Worm (Caenorhabditis elegans) whole organism, L3 larva: ENCODE data around the gene T05A8.6.

Experiments
- R02D3.7 ChIP-seq: fragments of 150-350 bp; optimal IDR thresholded peaks from 2 replicates; lab custom pipeline; 2014; ENCODE audit warnings: missing biosample characterization, missing genetic modification characterization
- ZK546.5 ChIP-seq: sonication (generic microtip); optimal IDR thresholded peaks from 2 replicates; lab custom pipeline; 2017; ENCODE audit warnings: missing biosample characterization, missing genetic modification characterization
- ama-1 ChIP-seq: fragments of 150-350 bp; optimal IDR thresholded peaks from 2 replicates; lab custom pipeline; 2018
- ceh-28 ChIP-seq: fragments of 150-350 bp; optimal IDR thresholded peaks from 2 replicates; lab custom pipeline; 2014; ENCODE audit warnings: missing biosample characterization, missing genetic modification reagents, missing genetic modification characterization
- ceh-9 ChIP-seq: sonication (generic microtip); optimal IDR thresholded peaks from 2 replicates; lab custom pipeline; 2018; ENCODE audit warnings: missing biosample characterization, missing genetic modification characterization
- daf-12 ChIP-seq: fragments of 150-350 bp; optimal IDR thresholded peaks from 2 replicates; lab custom pipeline; 2014; ENCODE audit warnings: missing biosample characterization, missing genetic modification reagents, missing genetic modification characterization
- elt-2 ChIP-seq: sonication (generic microtip); optimal IDR thresholded peaks from 2 replicates; lab custom pipeline; 2016; ENCODE audit warnings: missing genetic modification reagents, mild to moderate bottlenecking, missing genetic modification characterization, missing compliant biosample characterization
- elt-3 ChIP-seq, 3 experiments: fragments of 150-350 bp in 1 of 3; sonication (generic microtip) in 2 of 3; optimal IDR thresholded peaks; 2 replicates in 2 of 3; 4 replicates in 1 of 3; lab custom pipeline; 2014 to 2017; ENCODE audit warnings: missing biosample characterization in 3 of 3, missing genetic modification characterization in 3 of 3
- eor-1 ChIP-seq, 2 experiments: fragments of 150-350 bp; optimal IDR thresholded peaks; 2 replicates each; lab custom pipeline; 2014 to 2018; ENCODE audit warnings: missing biosample characterization in 2 of 2, missing genetic modification characterization in 2 of 2
- fkh-10 ChIP-seq: sonication (generic microtip); optimal IDR thresholded peaks from 2 replicates; lab custom pipeline; 2017; ENCODE audit warnings: missing biosample characterization, missing genetic modification reagents, missing genetic modification characterization
- fkh-2 ChIP-seq: fragments of 150-350 bp; optimal IDR thresholded peaks from 2 replicates; lab custom pipeline; 2014; ENCODE audit warnings: missing biosample characterization, missing genetic modification reagents, missing genetic modification characterization
- hmg-11 ChIP-seq: sonication (generic microtip); optimal IDR thresholded peaks from 2 replicates; lab custom pipeline; 2016; ENCODE audit warnings: missing genetic modification characterization, missing compliant biosample characterization
- jun-1 ChIP-seq: fragments of 150-350 bp; optimal IDR thresholded peaks from 2 replicates; lab custom pipeline; 2014; ENCODE audit warnings: missing biosample characterization, missing genetic modification reagents, missing genetic modification characterization
- lin-15B ChIP-seq: fragments of 150-350 bp; optimal IDR thresholded peaks from 2 replicates; lab custom pipeline; 2014; ENCODE audit warnings: missing biosample characterization, missing genetic modification characterization
- lsy-12 ChIP-seq: sonication (generic microtip); optimal IDR thresholded peaks from 2 replicates; lab custom pipeline; 2016; ENCODE audit warnings: mild to moderate bottlenecking, missing genetic modification characterization, missing compliant biosample characterization
- nfya-1 ChIP-seq: sonication (generic microtip); optimal IDR thresholded peaks from 2 replicates; lab custom pipeline; 2017; ENCODE audit warnings: missing genetic modification characterization, mild to moderate bottlenecking, missing compliant biosample characterization, antibody characterized with exemption, moderate library complexity; ENCODE audit not compliant: insufficient read depth
- nhr-11 ChIP-seq: fragments of 150-350 bp; optimal IDR thresholded peaks from 2 replicates; lab custom pipeline; 2014; ENCODE audit warnings: missing biosample characterization, missing genetic modification characterization
- nhr-237 ChIP-seq: fragments of 150-350 bp; optimal IDR thresholded peaks from 2 replicates; lab custom pipeline; 2014; ENCODE audit warnings: missing biosample characterization, missing genetic modification characterization
- nhr-25 ChIP-seq: sonication (generic microtip); optimal IDR thresholded peaks from 2 replicates; lab custom pipeline; 2017; ENCODE audit warnings: missing biosample characterization, missing genetic modification characterization
- nhr-28 ChIP-seq: fragments of 150-350 bp; optimal IDR thresholded peaks from 2 replicates; lab custom pipeline; 2014; ENCODE audit warnings: missing biosample characterization, missing genetic modification characterization
- nhr-67 ChIP-seq: fragments of 150-350 bp; optimal IDR thresholded peaks from 2 replicates; lab custom pipeline; 2014; ENCODE audit warnings: missing biosample characterization, missing genetic modification characterization
- nhr-76 ChIP-seq: fragments of 150-350 bp; sonication (generic microtip); optimal IDR thresholded peaks from 5 replicates; lab custom pipeline; 2014; ENCODE audit warnings: missing biosample characterization, missing genetic modification characterization
- pha-4 ChIP-seq: fragments of 150-350 bp; optimal IDR thresholded peaks from 2 replicates; lab custom pipeline; 2014; ENCODE audit warnings: missing biosample characterization, missing genetic modification reagents, missing genetic modification characterization
- pqm-1 ChIP-seq: fragments of 150-350 bp; optimal IDR thresholded peaks from 2 replicates; lab custom pipeline; 2017; ENCODE audit warnings: missing biosample characterization, missing genetic modification characterization, inconsistent platforms
- skn-1 ChIP-seq: fragments of 150-350 bp; optimal IDR thresholded peaks from 2 replicates; lab custom pipeline; 2014; ENCODE audit warnings: missing biosample characterization, missing genetic modification characterization
- snpc-4 ChIP-seq: fragments of 150-350 bp; optimal IDR thresholded peaks from 2 replicates; lab custom pipeline; 2014; ENCODE audit warnings: missing biosample characterization, missing genetic modification characterization
- tbx-2 ChIP-seq: sonication (generic microtip); optimal IDR thresholded peaks from 2 replicates; lab custom pipeline; 2016; ENCODE audit warnings: mild to moderate bottlenecking, missing genetic modification characterization, missing compliant biosample characterization
- unc-62 ChIP-seq: fragments of 150-350 bp; sonication (generic microtip); optimal IDR thresholded peaks from 4 replicates; lab custom pipeline; 2014; ENCODE audit warnings: missing biosample characterization, missing genetic modification reagents, missing genetic modification characterization
- zag-1 ChIP-seq: fragments of 150-350 bp; optimal IDR thresholded peaks from 2 replicates; lab custom pipeline; 2014; ENCODE audit warnings: missing biosample characterization, missing genetic modification characterization
- ztf-11 ChIP-seq: fragments of 150-350 bp; optimal IDR thresholded peaks from 2 replicates; lab custom pipeline; 2014; ENCODE audit warnings: missing biosample characterization, missing genetic modification characterization
- ztf-4 ChIP-seq: fragments of 150-350 bp; optimal IDR thresholded peaks from 2 replicates; lab custom pipeline; 2014; ENCODE audit warnings: missing biosample characterization, missing genetic modification characterization

The T05A8.6 gene

ce11 chrII:2770788-2771187 lies 31.3 kb upstream of the T05A8.6 start, which contains the start of gene fbxb-105:
fbxb-105 (minus strand) TSS chrII:2770888.
- no peak for TF ChIP-seq lin-15B (tag; lab: Kevin White, UChicago)
- TF ChIP-seq unc-62 (GFP tag; lab: Kevin White, UChicago), result no peak
- no peak for TF ChIP-seq zag-1 (tag; lab: Kevin White, UChicago)
- TF ChIP-seq ama-1 (lab: Kevin White, UChicago), result no peak
- no peak for TF ChIP-seq snpc-4 (tag; lab: Kevin White, UChicago)
- no peak for TF ChIP-seq nhr-76 (tag; lab: Kevin White, UChicago)
- TF ChIP-seq pha-4 (tag; lab: Kevin White, UChicago), result no peak
- no peak for TF ChIP-seq elt-3 (tag; optimal IDR thresholded peaks at IDR 0.05; lab: Kevin White, UChicago)
- TF ChIP-seq nhr-11 (tag; lab: Kevin White, UChicago), result no peak
- TF ChIP-seq jun-1 (tag; lab: Kevin White, UChicago), result no peak
- TF ChIP-seq nhr-25 (tag; lab: Kevin White, UChicago), result no peak
- no peak for TF ChIP-seq nfya-1 (tag; lab: Kevin White, UChicago)
- no peak for TF ChIP-seq R02D3.7 (tag; lab: Kevin White, UChicago)
- TF ChIP-seq nhr-67 (tag; lab: Kevin White, UChicago), result no peak
- no peak for TF ChIP-seq ceh-28 (tag; lab: Kevin White, UChicago)
- no peak for TF ChIP-seq eor-1 (tag; optimal IDR thresholded peaks at IDR 0.05; lab: Kevin White, UChicago)
- TF ChIP-seq, all 47 proteins: peak for 0

- TF ChIP-seq snpc-4 (tag; lab: Kevin White, UChicago), result no peak
- no peak for TF ChIP-seq elt-2 (tag; lab: Kevin White, UChicago)
- no peak for TF ChIP-seq R02D3.7 (tag; lab: Kevin White, UChicago)
Measured at ce11 chrII:2769021-2769420, 29.5 kb upstream of the T05A8.6 start, which contains the start of gene F08D12.7. F08D12.7 (minus strand) TSS chrII:2769121.

ce11 chrII:2766331-2766730 lies 26.8 kb upstream of the T05A8.6 start, which contains the start of gene F08D12.15:
F08D12.15 (plus strand) TSS chrII:2766631.
- TF ChIP-seq lsy-12 (tag; lab: Kevin White, UChicago) (no peak), nfya-1 (tag; lab: Kevin White, UChicago) (no peak)
- TF ChIP-seq, all 47 proteins: peak for 0

ce11 chrII:2764664-2765063 lies 25.1 kb upstream of the T05A8.6 start, which contains the start of gene fbxb-108:
fbxb-108 (plus strand) TSS chrII:2764964.
- TF ChIP-seq tbx-2 (no peak), daf-12 (tag; lab: Kevin White, UChicago) (no peak), nhr-11 (tag; lab: Kevin White, UChicago) (no peak), ZK546.5 (tag; lab: Kevin White, UChicago) (no peak), fkh-2 (tag; lab: Kevin White, UChicago) (no peak), ceh-9 (tag; lab: Kevin White, UChicago) (no peak), hmg-11 (tag; lab: Kevin White, UChicago) (no peak), fkh-10 (GFP tag; lab: Kevin White, UChicago) (no peak), zag-1 (tag; lab: Kevin White, UChicago) (no peak), ztf-11 (no peak), nhr-28 (tag; lab: Kevin White, UChicago) (no peak), skn-1 (tag; lab: Kevin White, UChicago) (no peak), unc-62 (GFP tag; lab: Kevin White, UChicago) (no peak), pqm-1 (no peak), nhr-67 (tag; lab: Kevin White, UChicago) (no peak), nhr-237 (tag; lab: Kevin White, UChicago) (no peak), R02D3.7 (tag; lab: Kevin White, UChicago) (no peak), nhr-76 (tag; lab: Kevin White, UChicago) (no peak), jun-1 (tag; lab: Kevin White, UChicago) (no peak), ztf-4 (tag; lab: Kevin White, UChicago) (no peak)
- TF ChIP-seq, all 47 proteins: peak for 0

- TF ChIP-seq ama-1 (lab: Kevin White, UChicago) (no peak), lin-15B (tag; lab: Kevin White, UChicago) (no peak), zag-1 (tag; lab: Kevin White, UChicago) (no peak), nhr-28 (tag; lab: Kevin White, UChicago) (no peak), unc-62 (GFP tag; lab: Kevin White, UChicago) (no peak)
Measured at ce11 chrII:2762108-2762507, 22.6 kb upstream of the T05A8.6 start, which contains the start of gene fbxb-106. fbxb-106 (plus strand) TSS chrII:2762408.
